Worm (Caenorhabditis elegans): Measurements from ENCODE around the gene rab-6.1.

The rab-6.1 gene

ce11 chrIII:8986872-8987271 lies 18.9 kb downstream of the rab-6.1 start:
- TF ChIP-seq lsy-2 (tag; optimal IDR thresholded peaks at IDR 0.05) (peak; percentile 14 to 54), dve-1 (tag; optimal IDR thresholded peaks at IDR 0.05; ENCODE audit: insufficient read depth) (peak; percentile 69), ama-1 (optimal IDR thresholded peaks at IDR 0.05) (no peak), hlh-11 (tag; optimal IDR thresholded peaks at IDR 0.05) (peak; percentile 76), vab-7 (GFP tag; IDR thresholded peaks at IDR 0.05) (no peak), nhr-48 (tag; optimal IDR thresholded peaks at IDR 0.05) (peak; percentile 63), cey-2 (tag; optimal IDR thresholded peaks at IDR 0.05; ENCODE audit: borderline replicate concordance, insufficient read depth) (peak; percentile 70), hlh-30 (tag; optimal IDR thresholded peaks at IDR 0.05; ENCODE audit: insufficient read depth) (peak; percentile 70), ceh-62 (tag; optimal IDR thresholded peaks at IDR 0.05) (no peak), mxl-3 (GFP tag; optimal IDR thresholded peaks at IDR 0.05) (peak; percentile 78), nhr-28 (tag; optimal IDR thresholded peaks at IDR 0.05) (peak; percentile 49), hmg-1.1 (GFP tag; IDR thresholded peaks at IDR 0.05) (no peak), mep-1 (tag; optimal IDR thresholded peaks at IDR 0.05) (peak; percentile 21), mdl-1 (tag; optimal IDR thresholded peaks at IDR 0.05) (peak; percentile 42 to 75), dmd-9 (GFP tag; IDR thresholded peaks at IDR 0.05) (no peak), unc-62 (GFP tag; optimal IDR thresholded peaks at IDR 0.05 in 1 of 2) (peak in 1 of 2 experiments; percentile 8), unc-62 (tag; optimal IDR thresholded peaks at IDR 0.05) (no peak), dmd-8 (GFP tag; IDR thresholded peaks at IDR 0.05) (no peak), nhr-237 (tag; optimal IDR thresholded peaks at IDR 0.05) (no peak)

DNA sequence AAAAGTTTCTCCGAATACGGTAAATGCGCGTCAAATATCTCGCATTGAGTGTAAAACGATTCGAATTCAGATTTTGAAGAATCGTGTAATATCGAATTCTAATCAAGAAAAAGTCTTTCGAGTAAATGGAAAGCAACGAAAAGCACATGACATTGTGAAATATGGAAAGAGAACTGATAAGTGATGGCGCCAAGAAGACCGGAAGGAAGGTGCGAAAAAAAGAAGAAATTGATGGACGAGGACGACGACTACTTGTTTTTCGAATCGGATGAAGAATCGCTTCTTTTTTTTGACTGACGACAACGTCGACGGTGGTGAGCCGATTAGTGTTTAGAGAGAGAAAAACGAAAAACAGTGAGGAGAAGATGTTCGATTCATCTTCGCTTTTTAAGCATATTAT lies 19.8 kb downstream of the rab-6.1 start:
- peak; percentile 3 for TF ChIP-seq mxl-3 (GFP tag; optimal IDR thresholded peaks at IDR 0.05)
- TF ChIP-seq lir-3 (tag; optimal IDR thresholded peaks at IDR 0.05), result no peak
- no peak for TF ChIP-seq madf-9 (GFP tag; conservative IDR thresholded peaks at IDR 0.05)
- no peak for TF ChIP-seq nhr-111 (GFP tag; optimal IDR thresholded peaks at IDR 0.05)
- TF ChIP-seq F49E8.2 (tag; optimal IDR thresholded peaks at IDR 0.05; ENCODE audit: borderline replicate concordance), result no peak
- no peak for TF ChIP-seq ceh-62 (tag; optimal IDR thresholded peaks at IDR 0.05)
- no peak for TF ChIP-seq lin-39 (tag; optimal IDR thresholded peaks at IDR 0.05)
- no peak for TF ChIP-seq dmd-9 (GFP tag; IDR thresholded peaks at IDR 0.05)
- no peak for TF ChIP-seq Y48G9A.11 (GFP tag; IDR thresholded peaks at IDR 0.05)
- no peak for TF ChIP-seq fkh-10 (GFP tag; optimal IDR thresholded peaks at IDR 0.05)
- no peak for TF ChIP-seq skn-1 (tag; optimal IDR thresholded peaks at IDR 0.05)
- TF ChIP-seq spr-1 (tag; optimal IDR thresholded peaks at IDR 0.05), result no peak
- no peak for TF ChIP-seq nhr-77 (tag; optimal IDR thresholded peaks at IDR 0.05)
- TF ChIP-seq daf-16 (GFP tag; optimal IDR thresholded peaks at IDR 0.05), result no peak
- TF ChIP-seq daf-16 (tag; optimal IDR thresholded peaks at IDR 0.05), result no peak
- no peak for TF ChIP-seq ceh-32 (tag; optimal IDR thresholded peaks at IDR 0.05; ENCODE audit: poor library complexity)
- no peak for TF ChIP-seq spr-3 (GFP tag; optimal IDR thresholded peaks at IDR 0.05)
- no peak for TF ChIP-seq nhr-11 (tag; optimal IDR thresholded peaks at IDR 0.05)
- TF ChIP-seq pha-4 (GFP tag; IDR thresholded peaks at IDR 0.05), result no peak
- no peak for TF ChIP-seq pha-4 (tag; optimal IDR thresholded peaks at IDR 0.05)
- TF ChIP-seq F10B5.3 (tag; optimal IDR thresholded peaks at IDR 0.05), result no peak
- TF ChIP-seq lim-7 (GFP tag; IDR thresholded peaks at IDR 0.05), result no peak
- no peak for TF ChIP-seq rbr-2 (tag; optimal IDR thresholded peaks at IDR 0.05)
- no peak for TF ChIP-seq F26F4.8 (GFP tag; conservative IDR thresholded peaks at IDR 0.05)
- TF ChIP-seq zfp-2 (tag; optimal IDR thresholded peaks at IDR 0.05), result no peak
- TF ChIP-seq nhr-6 (tag; optimal IDR thresholded peaks at IDR 0.05), result no peak
- no peak for TF ChIP-seq set-16 (GFP tag; IDR thresholded peaks at IDR 0.05)
- TF ChIP-seq Y105C5A.15 (GFP tag; IDR thresholded peaks at IDR 0.05), result no peak
- no peak for TF ChIP-seq arid-1 (GFP tag; conservative IDR thresholded peaks at IDR 0.05)
- no peak for TF ChIP-seq daf-19 (GFP tag; conservative IDR thresholded peaks at IDR 0.05)
- TF ChIP-seq mdl-1 (tag; optimal IDR thresholded peaks at IDR 0.05), result peak in 1 of 2 experiments; percentile 61
- no peak for TF ChIP-seq egl-27 (tag; optimal IDR thresholded peaks at IDR 0.05)
- no peak for TF ChIP-seq daf-12 (tag; optimal IDR thresholded peaks at IDR 0.05)
- TF ChIP-seq lin-1 (GFP tag; IDR thresholded peaks at IDR 0.05), result no peak
- TF ChIP-seq Y5F2A.4 (GFP tag; optimal IDR thresholded peaks at IDR 0.05), result no peak
- TF ChIP-seq sdz-12 (GFP tag; optimal IDR thresholded peaks at IDR 0.05), result no peak
- no peak for TF ChIP-seq zip-2 (tag; optimal IDR thresholded peaks at IDR 0.05)

All from whole organism, L4 larva.